Worm (Caenorhabditis elegans) whole organism, dauer: ENCODE measurements around the gene npr-33.

Experiments
- unc-62 ChIP-seq: sonication (generic microtip); optimal IDR thresholded peaks from 2 replicates; lab custom pipeline; 2017; ENCODE audit warnings: missing biosample characterization, missing genetic modification reagents, missing genetic modification characterization

The npr-33 gene

ce11 chrX:15910328-15910727, at the start of gene npr-33:
npr-33 (plus strand) TSS chrX:15910628.
- TF ChIP-seq unc-62 (GFP tag; lab: Kevin White, UChicago): no peak

- no peak for TF ChIP-seq unc-62 (GFP tag; lab: Kevin White, UChicago)
Observed at ce11 chrX:15865868-15866555, 44.4 kb upstream of the npr-33 start, which contains the start of the genes csb-1 and F53H4.4. csb-1 (minus strand) TSS chrX:15865918. F53H4.4 (plus strand) TSS chrX:15866387.

ce11 chrX:15869589-15869988, 40.8 kb upstream of the npr-33 start:
- no peak for TF ChIP-seq unc-62 (GFP tag; lab: Kevin White, UChicago)

- TF ChIP-seq unc-62 (GFP tag; lab: Kevin White, UChicago): no peak
Observed at ce11 chrX:15876936-15877335, 33.5 kb upstream of the npr-33 start.

- TF ChIP-seq unc-62 (GFP tag; lab: Kevin White, UChicago): no peak
Observed at ce11 chrX:15878785-15879184, 31.6 kb upstream of the npr-33 start, which contains the start of gene gmeb-2. gmeb-2 (plus strand) TSS chrX:15879085.

ce11 chrX:15881027-15881426, 29.4 kb upstream of the npr-33 start:
- no peak for TF ChIP-seq unc-62 (GFP tag; lab: Kevin White, UChicago)

- TF ChIP-seq unc-62 (GFP tag; lab: Kevin White, UChicago): no peak
Observed at ce11 chrX:15884478-15884877, 25.9 kb upstream of the npr-33 start.

ce11 chrX:15887495-15887894, 22.9 kb upstream of the npr-33 start, which contains the start of gene F53H4.3:
F53H4.3 (minus strand) TSS chrX:15887595.
- TF ChIP-seq unc-62 (GFP tag; lab: Kevin White, UChicago): no peak

- TF ChIP-seq unc-62 (GFP tag; lab: Kevin White, UChicago): no peak
Observed at ce11 chrX:15887989-15888388, 22.4 kb upstream of the npr-33 start.

- TF ChIP-seq unc-62 (GFP tag; lab: Kevin White, UChicago): no peak
Observed at ce11 chrX:15892525-15892924, 17.9 kb upstream of the npr-33 start.

ce11 chrX:15901214-15901613, 9.2 kb upstream of the npr-33 start:
- TF ChIP-seq unc-62 (GFP tag; lab: Kevin White, UChicago): no peak

ce11 chrX:15902835-15903234, 7.6 kb upstream of the npr-33 start:
- no peak for TF ChIP-seq unc-62 (GFP tag; lab: Kevin White, UChicago)

- no peak for TF ChIP-seq unc-62 (GFP tag; lab: Kevin White, UChicago)
Observed at ce11 chrX:15912841-15913240, 2.4 kb downstream of the npr-33 start.

- no peak for TF ChIP-seq unc-62 (GFP tag; lab: Kevin White, UChicago)
Observed at ce11 chrX:15915774-15916173, 5.3 kb downstream of the npr-33 start.

- no peak for TF ChIP-seq unc-62 (GFP tag; lab: Kevin White, UChicago)
Observed at ce11 chrX:15917000-15917399, 6.6 kb downstream of the npr-33 start, which contains the start of the genes F31B9.4 and F31B9.2. F31B9.4 (minus strand) TSS chrX:15917100. F31B9.2 (plus strand) TSS chrX:15917367.

ce11 chrX:15919372-15919771, 8.9 kb downstream of the npr-33 start, which contains the start of gene F31B9.7:
F31B9.7 (plus strand) TSS chrX:15919672.
- no peak for TF ChIP-seq unc-62 (GFP tag; lab: Kevin White, UChicago)

- TF ChIP-seq unc-62 (GFP tag; lab: Kevin White, UChicago): no peak
Observed at ce11 chrX:15923440-15923839, 13.0 kb downstream of the npr-33 start, which contains the start of gene F31B9.3. F31B9.3 (plus strand) TSS chrX:15923740.
